Fruit fly (Drosophila melanogaster) whole organism, embryonic: ENCODE data around the gene CG13306.

ENCODE experiments used
- Antp ChIP-seq: fragments of 200-800 bp; sonication (Bioruptor generic); optimal IDR thresholded peaks from 3 replicates; lab custom pipeline; 2016; ENCODE audit warnings: missing biosample characterization, missing genetic modification characterization
- CG11695 ChIP-seq: fragments of 200-800 bp; sonication (Bioruptor generic); IDR thresholded peaks from 3 replicates; pipeline ENCODE4 v1.3.6; 2022; ENCODE audit warnings: missing biosample characterization, missing genetic modification characterization
- CG12769 ChIP-seq: fragments of 200-800 bp; sonication (Bioruptor generic); optimal IDR thresholded peaks from 2 replicates; lab custom pipeline; 2019; ENCODE audit warnings: missing biosample characterization, mild to moderate bottlenecking, missing genetic modification characterization, moderate library complexity
- CG13123 ChIP-seq: fragments of 200-800 bp; sonication (Bioruptor generic); optimal IDR thresholded peaks from 2 replicates; lab custom pipeline; 2016; ENCODE audit warnings: missing biosample characterization, missing genetic modification characterization
- CG13287 ChIP-seq: fragments of 200-800 bp; sonication (Bioruptor generic); IDR thresholded peaks from 2 replicates; pipeline ENCODE4 v1.3.6; 2022; ENCODE audit warnings: missing biosample characterization, missing genetic modification characterization; ENCODE audit not compliant: partially characterized antibody
- CG13296 ChIP-seq: fragments of 200-800 bp; sonication (Bioruptor generic); optimal IDR thresholded peaks from 3 replicates; lab custom pipeline; 2018; ENCODE audit warnings: missing biosample characterization, mild to moderate bottlenecking, missing genetic modification characterization
- CG1603 ChIP-seq: fragments of 200-800 bp; sonication (Bioruptor generic); optimal IDR thresholded peaks from 2 replicates; lab custom pipeline; 2019; ENCODE audit warnings: missing biosample characterization, mild to moderate bottlenecking, missing genetic modification characterization, moderate library complexity
- CG16779 ChIP-seq: fragments of 200-800 bp; sonication (Bioruptor generic); IDR thresholded peaks from 2 replicates; pipeline ENCODE4 v1.3.6; 2022; ENCODE audit warnings: missing biosample characterization, missing genetic modification characterization
- CG17568 ChIP-seq: fragments of 200-800 bp; sonication (Bioruptor generic); optimal IDR thresholded peaks from 2 replicates; lab custom pipeline; 2018; ENCODE audit warnings: missing biosample characterization, mild to moderate bottlenecking, missing genetic modification characterization, moderate library complexity
- CG2120 ChIP-seq: fragments of 200-800 bp; sonication (Bioruptor generic); optimal IDR thresholded peaks from 3 replicates; lab custom pipeline; 2016; ENCODE audit warnings: missing biosample characterization, missing genetic modification characterization
- CG30431 ChIP-seq: fragments of 200-800 bp; sonication (Bioruptor generic); optimal IDR thresholded peaks from 2 replicates; lab custom pipeline; 2017; ENCODE audit warnings: missing biosample characterization, missing genetic modification characterization
- CG31388 ChIP-seq: fragments of 200-800 bp; sonication (Bioruptor generic); optimal IDR thresholded peaks from 2 replicates; lab custom pipeline; 2016; ENCODE audit warnings: missing biosample characterization, missing genetic modification characterization
- CG3281 ChIP-seq: fragments of 200-800 bp; sonication (Bioruptor generic); optimal IDR thresholded peaks from 3 replicates; lab custom pipeline; 2017; ENCODE audit warnings: missing biosample characterization, mild to moderate bottlenecking, missing genetic modification characterization
- CG4282 ChIP-seq: fragments of 200-800 bp; sonication (Bioruptor generic); optimal IDR thresholded peaks from 2 replicates; lab custom pipeline; 2016; ENCODE audit warnings: missing biosample characterization, missing genetic modification characterization
- CG4617 ChIP-seq: fragments of 200-800 bp; sonication (Bioruptor generic); optimal IDR thresholded peaks from 3 replicates; lab custom pipeline; 2016; ENCODE audit warnings: missing biosample characterization, missing genetic modification characterization, borderline replicate concordance
- CG6254 ChIP-seq: fragments of 200-800 bp; sonication (Bioruptor generic); optimal IDR thresholded peaks from 3 replicates; lab custom pipeline; 2017; ENCODE audit warnings: mild to moderate bottlenecking, missing biosample characterization, missing genetic modification reagents, missing genetic modification characterization
- CG6813 ChIP-seq: fragments of 200-800 bp; sonication (Bioruptor generic); optimal IDR thresholded peaks from 2 replicates; lab custom pipeline; 2017; ENCODE audit warnings: missing biosample characterization, missing genetic modification characterization, mild to moderate bottlenecking, moderate library complexity, missing genetic modification reagents
- CG7839 ChIP-seq: fragments of 200-800 bp; sonication (Bioruptor generic); optimal IDR thresholded peaks from 3 replicates; lab custom pipeline; 2018; ENCODE audit warnings: missing biosample characterization, mild to moderate bottlenecking, missing genetic modification characterization, moderate library complexity
- CG7987 ChIP-seq: fragments of 200-800 bp; sonication (Bioruptor generic); optimal IDR thresholded peaks from 2 replicates; lab custom pipeline; 2018; ENCODE audit warnings: missing biosample characterization, mild to moderate bottlenecking, missing genetic modification characterization, moderate library complexity
- CG8478 ChIP-seq: fragments of >200 bp; optimal IDR thresholded peaks from 2 replicates; lab custom pipeline; 2018
- Dbx ChIP-seq: fragments of 200-800 bp; sonication (Bioruptor generic); IDR thresholded peaks from 3 replicates; pipeline ENCODE4 v1.3.6; 2022; ENCODE audit warnings: missing biosample characterization, missing genetic modification characterization
- Dek ChIP-seq: fragments of 200-800 bp; sonication (Bioruptor generic); optimal IDR thresholded peaks from 3 replicates; lab custom pipeline; 2019; ENCODE audit warnings: missing biosample characterization, mild to moderate bottlenecking, missing genetic modification characterization, moderate library complexity
- Gug ChIP-seq: fragments of 200-800 bp; sonication (Bioruptor generic); IDR thresholded peaks from 4 replicates; pipeline ENCODE4 v1.3.6; 2022; ENCODE audit warnings: missing biosample characterization, missing genetic modification characterization
- Lim3 ChIP-seq: fragments of 200-800 bp; sonication (Bioruptor generic); IDR thresholded peaks from 2 replicates; pipeline ENCODE4 v1.3.6; 2022; ENCODE audit warnings: missing biosample characterization, missing genetic modification characterization
- Neu2 ChIP-seq: fragments of 200-800 bp; sonication (Bioruptor generic); optimal IDR thresholded peaks from 3 replicates; lab custom pipeline; 2016; ENCODE audit warnings: missing biosample characterization, missing genetic modification characterization, borderline replicate concordance
- Scr ChIP-seq: fragments of 200-800 bp; sonication (Bioruptor generic); IDR thresholded peaks from 2 replicates; pipeline ENCODE4 v1.3.6; 2022; ENCODE audit warnings: missing biosample characterization, missing genetic modification characterization; ENCODE audit not compliant: partially characterized antibody
- Side ChIP-seq: fragments of 200-800 bp; sonication (Bioruptor generic); optimal IDR thresholded peaks from 2 replicates; lab custom pipeline; 2016; ENCODE audit warnings: missing biosample characterization, missing genetic modification characterization
- TFAM ChIP-seq: fragments of 200-800 bp; sonication (Bioruptor generic); optimal IDR thresholded peaks from 2 replicates; lab custom pipeline; 2017; ENCODE audit warnings: missing biosample characterization, missing genetic modification characterization, inconsistent platforms
- Usf ChIP-seq: fragments of 200-800 bp; sonication (Bioruptor generic); optimal IDR thresholded peaks from 2 replicates; lab custom pipeline; 2017; ENCODE audit warnings: missing genotype, missing biosample characterization, missing genetic modification characterization
- Xrp1 ChIP-seq: fragments of 200-800 bp; sonication (Bioruptor generic); IDR thresholded peaks from 2 replicates; pipeline ENCODE4 v1.3.6; 2022; ENCODE audit warnings: missing biosample characterization, missing genetic modification characterization
- YL-1 ChIP-seq: fragments of 200-800 bp; sonication (Bioruptor generic); optimal IDR thresholded peaks from 3 replicates; lab custom pipeline; 2017; ENCODE audit warnings: missing biosample characterization, mild to moderate bottlenecking, missing genetic modification characterization
- ab ChIP-seq: fragments of 200-800 bp; sonication (Bioruptor generic); optimal IDR thresholded peaks from 2 replicates; lab custom pipeline; 2016; ENCODE audit warnings: missing biosample characterization, missing genetic modification characterization
- bowl ChIP-seq: fragments of 200-800 bp; sonication (Bioruptor generic); IDR thresholded peaks from 2 replicates; pipeline ENCODE4 v1.3.6; 2022; ENCODE audit warnings: missing biosample characterization, missing genetic modification characterization
- cas ChIP-seq: fragments of 200-800 bp; sonication (Bioruptor generic); IDR thresholded peaks from 2 replicates; pipeline ENCODE4 v1.3.6; 2022; ENCODE audit warnings: missing biosample characterization, missing genetic modification characterization
- chm ChIP-seq: fragments of 200-800 bp; sonication (Bioruptor generic); IDR thresholded peaks from 2 replicates; pipeline ENCODE4 v1.3.6; 2022; ENCODE audit warnings: missing biosample characterization, missing genetic modification characterization
- crol ChIP-seq: fragments of 200-800 bp; sonication (Bioruptor generic); IDR thresholded peaks from 2 replicates; pipeline ENCODE4 v1.3.6; 2022; ENCODE audit warnings: missing biosample characterization, missing genetic modification characterization
- dimm ChIP-seq: fragments of 200-800 bp; sonication (Bioruptor generic); IDR thresholded peaks from 2 replicates; pipeline ENCODE4 v1.3.6; 2022; ENCODE audit warnings: missing biosample characterization, missing genetic modification characterization
- dmrt11E ChIP-seq: fragments of 200-800 bp; sonication (Bioruptor generic); optimal IDR thresholded peaks from 3 replicates; lab custom pipeline; 2018; ENCODE audit warnings: missing biosample characterization, mild to moderate bottlenecking, missing genetic modification characterization, moderate library complexity
- fd64A ChIP-seq: fragments of 200-800 bp; sonication (Bioruptor generic); optimal IDR thresholded peaks from 3 replicates; lab custom pipeline; 2018; ENCODE audit warnings: missing biosample characterization, mild to moderate bottlenecking, missing genetic modification characterization
- hbn ChIP-seq: fragments of 200-800 bp; sonication (Bioruptor generic); IDR thresholded peaks from 2 replicates; pipeline ENCODE4 v1.3.6; 2022; ENCODE audit warnings: missing biosample characterization, missing genetic modification characterization; ENCODE audit not compliant: partially characterized antibody
- kni ChIP-seq: fragments of 200-800 bp; sonication (Bioruptor generic); optimal IDR thresholded peaks from 3 replicates; lab custom pipeline; 2017; ENCODE audit warnings: mild to moderate bottlenecking, missing biosample characterization, missing genetic modification reagents, missing genetic modification characterization
- mirr ChIP-seq: fragments of 200-800 bp; sonication (Bioruptor generic); optimal IDR thresholded peaks from 3 replicates; lab custom pipeline; 2018; ENCODE audit warnings: missing biosample characterization, mild to moderate bottlenecking, missing genetic modification characterization
- nerfin-2 ChIP-seq: fragments of 200-800 bp; sonication (Bioruptor generic); IDR thresholded peaks from 2 replicates; pipeline ENCODE4 v1.3.6; 2022; ENCODE audit warnings: missing biosample characterization, missing genetic modification characterization; ENCODE audit not compliant: partially characterized antibody
- p53 ChIP-seq: fragments of 200-800 bp; sonication (Bioruptor generic); optimal IDR thresholded peaks from 2 replicates; lab custom pipeline; 2016; ENCODE audit warnings: missing biosample characterization, missing genetic modification characterization
- pfk ChIP-seq: fragments of 200-800 bp; sonication (Bioruptor generic); optimal IDR thresholded peaks from 2 replicates; lab custom pipeline; 2018; ENCODE audit warnings: missing biosample characterization, mild to moderate bottlenecking, missing genetic modification characterization, moderate library complexity
- pros ChIP-seq: fragments of 200-800 bp; sonication (Bioruptor generic); optimal IDR thresholded peaks from 3 replicates; lab custom pipeline; 2019; ENCODE audit warnings: missing biosample characterization, mild to moderate bottlenecking, missing genetic modification characterization, moderate library complexity
- salm ChIP-seq: fragments of 200-800 bp; sonication (Bioruptor generic); optimal IDR thresholded peaks from 2 replicates; lab custom pipeline; 2018; ENCODE audit warnings: missing biosample characterization, mild to moderate bottlenecking, missing genetic modification characterization
- ssp ChIP-seq: fragments of 200-800 bp; sonication (Bioruptor generic); IDR thresholded peaks from 2 replicates; pipeline ENCODE4 v1.3.6; 2022; ENCODE audit warnings: missing biosample characterization, missing genetic modification characterization
- tap ChIP-seq: fragments of 200-800 bp; optimal IDR thresholded peaks from 3 replicates; lab custom pipeline; 2019; ENCODE audit warnings: missing biosample characterization, mild to moderate bottlenecking, missing genetic modification characterization, moderate library complexity
- tx ChIP-seq: fragments of 200-800 bp; sonication (Bioruptor generic); optimal IDR thresholded peaks from 2 replicates; lab custom pipeline; 2016; ENCODE audit warnings: missing biosample characterization, missing genetic modification characterization
- zfh1 ChIP-seq: fragments of 200-800 bp; sonication (Bioruptor generic); IDR thresholded peaks from 3 replicates; pipeline ENCODE4 v1.3.6; 2022; ENCODE audit warnings: missing biosample characterization, missing genetic modification characterization

CG13306 gene

dm6 chr3L:8721145-8721544, 28.4 kb downstream of the CG13306 start, which contains the start of the genes CG32022 and CG6511 (continued):
- TF ChIP-seq CG31388 (GFP tag; lab: Kevin White, UChicago) (peak; percentile 89), CG13123 (peak; percentile 94), Lim3 (GFP tag; lab: Robert Waterston, UW) (peak; percentile 86), Side (GFP tag; lab: Kevin White, UChicago) (peak; percentile 96), bowl (GFP tag; lab: Robert Waterston, UW) (peak; percentile 80), CG7987 (peak; percentile 88), salm (tag; lab: Kevin White, UChicago) (peak; percentile 93), kni (GFP tag; lab: Kevin White, UChicago) (peak; percentile 92), Antp (GFP tag; lab: Kevin White, UChicago) (peak; percentile 98), cas (peak; percentile 93), pfk (GFP tag; lab: Kevin White, UChicago) (peak; percentile 67), CG8478 (lab: Kevin White, UChicago) (no peak), CG4282 (peak; percentile 93), Neu2 (GFP tag; lab: Kevin White, UChicago) (peak; percentile 90), dmrt11E (peak; percentile 96), Dek (peak; percentile 96), CG6254 (peak; percentile 82), CG4617 (peak; percentile 96), CG13296 (peak; percentile 96), CG13287 (GFP tag; lab: Robert Waterston, UW) (peak; percentile 49), CG17568 (GFP tag; lab: Kevin White, UChicago) (no peak), Dbx (GFP tag; lab: Robert Waterston, UW) (peak; percentile 97), chm (GFP tag; lab: Robert Waterston, UW) (peak; percentile 81), dimm (GFP tag; lab: Robert Waterston, UW) (peak; percentile 90), CG6813 (peak; percentile 93), zfh1 (GFP tag; lab: Robert Waterston, UW) (peak; percentile 94), CG1603 (tag; lab: Kevin White, UChicago) (peak; percentile 89), fd64A (GFP tag; lab: Kevin White, UChicago) (peak; percentile 63), CG2120 (peak; percentile 99), CG11695 (GFP tag; lab: Robert Waterston, UW) (peak; percentile 92), p53 (peak; percentile 91), CG12769 (tag; lab: Kevin White, UChicago) (peak; percentile 96), hbn (GFP tag; lab: Robert Waterston, UW) (no peak), CG30431 (peak; percentile 96), Gug (GFP tag; lab: Robert Waterston, UW) (peak; percentile 96), ssp (GFP tag; lab: Robert Waterston, UW) (peak; percentile 91), CG16779 (GFP tag; lab: Robert Waterston, UW) (peak; percentile 85), nerfin-2 (no peak), tap (tag; lab: Kevin White, UChicago) (peak; percentile 94), mirr (GFP tag; lab: Kevin White, UChicago) (peak; percentile 94), YL-1 (peak; percentile 90), TFAM (peak; percentile 31), crol (GFP tag; lab: Robert Waterston, UW) (peak; percentile 60), pros (peak; percentile 66), Xrp1 (GFP tag; lab: Robert Waterston, UW) (peak; percentile 96), Usf (GFP tag; lab: Kevin White, UChicago) (peak; percentile 98), Scr (GFP tag; lab: Robert Waterston, UW) (no peak; the same call in 1 of the 2 replicates), CG7839 (tag; lab: Kevin White, UChicago) (peak; percentile 98), ab (GFP tag; lab: Kevin White, UChicago) (peak; percentile 93), CG3281 (GFP tag; lab: Kevin White, UChicago) (peak; percentile 97), tx (GFP tag; lab: Kevin White, UChicago) (peak; percentile 99)
